Worm (Caenorhabditis elegans) whole organism, late embryonic: ENCODE results near the gene thoc-2.

Experiments used
- C08G9.2 ChIP-seq: sonication (generic microtip); optimal IDR thresholded peaks from 2 replicates; lab custom pipeline; 2016; ENCODE audit warnings: mild to moderate bottlenecking, missing genetic modification characterization, moderate library complexity, missing compliant biosample characterization
- F13H6.1 ChIP-seq: sonication (generic microtip); optimal IDR thresholded peaks from 2 replicates; lab custom pipeline; 2016; ENCODE audit warnings: missing genetic modification characterization, missing compliant biosample characterization
- K02D7.2 ChIP-seq: sonication (generic microtip); optimal IDR thresholded peaks from 2 replicates; lab custom pipeline; 2017; ENCODE audit warnings: mild to moderate bottlenecking, missing genetic modification characterization, missing compliant biosample characterization
- K09A11.1 ChIP-seq: sonication (generic microtip); optimal IDR thresholded peaks from 2 replicates; lab custom pipeline; 2017; ENCODE audit warnings: antibody characterized with exemption, mild to moderate bottlenecking, missing genetic modification characterization, missing compliant biosample characterization; ENCODE audit not compliant: insufficient read depth
- T23F11.4 ChIP-seq: fragments of 200-800 bp; sonication (Bioruptor generic); optimal IDR thresholded peaks from 2 replicates; lab custom pipeline; 2018; ENCODE audit warnings: mild to moderate bottlenecking, missing genetic modification characterization, missing compliant biosample characterization
- ahr-1 ChIP-seq: sonication (generic microtip); optimal IDR thresholded peaks from 2 replicates; lab custom pipeline; 2016; ENCODE audit warnings: missing genetic modification characterization, missing compliant biosample characterization
- ama-1 ChIP-seq: fragments of 150-350 bp; optimal IDR thresholded peaks from 2 replicates; lab custom pipeline; 2014
- ceh-14 ChIP-seq: sonication (generic microtip); optimal IDR thresholded peaks from 2 replicates; lab custom pipeline; 2016; ENCODE audit warnings: missing genotype, missing genetic modification characterization, missing compliant biosample characterization
- ceh-18 ChIP-seq: sonication (generic microtip); optimal IDR thresholded peaks from 2 replicates; lab custom pipeline; 2016; ENCODE audit warnings: missing genetic modification characterization, missing compliant biosample characterization
- ceh-19 ChIP-seq: fragments of 200-800 bp; sonication (Bioruptor generic); optimal IDR thresholded peaks from 2 replicates; lab custom pipeline; 2018; ENCODE audit warnings: mild to moderate bottlenecking, missing genetic modification characterization, missing compliant biosample characterization
- ceh-2 ChIP-seq: sonication (generic microtip); optimal IDR thresholded peaks from 2 replicates; lab custom pipeline; 2016; ENCODE audit warnings: missing genotype, missing genetic modification characterization, missing compliant biosample characterization
- ceh-22 ChIP-seq: sonication (generic microtip); optimal IDR thresholded peaks from 2 replicates; lab custom pipeline; 2017; ENCODE audit warnings: missing biosample characterization, missing genetic modification characterization
- ceh-24 ChIP-seq: sonication (generic microtip); optimal IDR thresholded peaks from 2 replicates; lab custom pipeline; 2016; ENCODE audit warnings: mild to moderate bottlenecking, missing genetic modification characterization, missing compliant biosample characterization
- ceh-30 ChIP-seq: fragments of 150-350 bp; optimal IDR thresholded peaks from 2 replicates; lab custom pipeline; 2014; ENCODE audit warnings: missing biosample characterization, missing genetic modification characterization
- ceh-31 ChIP-seq: sonication (generic microtip); optimal IDR thresholded peaks from 2 replicates; lab custom pipeline; 2016; ENCODE audit warnings: missing genetic modification characterization, missing compliant biosample characterization
- ceh-34 ChIP-seq: sonication (generic microtip); optimal IDR thresholded peaks from 2 replicates; lab custom pipeline; 2016; ENCODE audit warnings: mild to moderate bottlenecking, missing genetic modification characterization, missing compliant biosample characterization
- ceh-45 ChIP-seq: fragments of 200-800 bp; sonication (Bioruptor generic); IDR thresholded peaks from 2 replicates; pipeline ENCODE4 v1.3.6; 2022; ENCODE audit warnings: missing genetic modification reagents, missing genetic modification characterization, missing compliant biosample characterization
- ceh-48 ChIP-seq: sonication (generic microtip); optimal IDR thresholded peaks from 2 replicates; lab custom pipeline; 2016; ENCODE audit warnings: missing genetic modification characterization, inconsistent platforms, missing compliant biosample characterization
- ceh-6 ChIP-seq: fragments of 200-800 bp; sonication (Bioruptor generic); optimal IDR thresholded peaks from 2 replicates; lab custom pipeline; 2018; ENCODE audit warnings: mild to moderate bottlenecking, missing genetic modification characterization, missing compliant biosample characterization
- ceh-9 ChIP-seq: sonication (generic microtip); optimal IDR thresholded peaks from 2 replicates; lab custom pipeline; 2016; ENCODE audit warnings: mild to moderate bottlenecking, missing genetic modification characterization, inconsistent platforms, missing compliant biosample characterization
- dmd-4 ChIP-seq: sonication (generic microtip); optimal IDR thresholded peaks from 2 replicates; lab custom pipeline; 2016; ENCODE audit warnings: borderline replicate concordance, missing genetic modification characterization, missing compliant biosample characterization
- dve-1 ChIP-seq: sonication (generic microtip); optimal IDR thresholded peaks from 2 replicates; lab custom pipeline; 2017; ENCODE audit warnings: antibody characterized with exemption, mild to moderate bottlenecking, missing genetic modification characterization, missing compliant biosample characterization
- ets-4 ChIP-seq: sonication (generic microtip); optimal IDR thresholded peaks from 2 replicates; lab custom pipeline; 2016; ENCODE audit warnings: missing genetic modification characterization, missing compliant biosample characterization
- fax-1 ChIP-seq: sonication (generic microtip); optimal IDR thresholded peaks from 2 replicates; lab custom pipeline; 2016; ENCODE audit warnings: missing genotype, missing genetic modification characterization, missing compliant biosample characterization
- fkh-10 ChIP-seq: fragments of 150-350 bp; optimal IDR thresholded peaks from 2 replicates; lab custom pipeline; 2014; ENCODE audit warnings: missing biosample characterization, missing genetic modification reagents, missing genetic modification characterization
- fkh-6 ChIP-seq: sonication (generic microtip); optimal IDR thresholded peaks from 2 replicates; lab custom pipeline; 2016; ENCODE audit warnings: missing genetic modification characterization, missing compliant biosample characterization
- gmeb-2 ChIP-seq: sonication (generic microtip); optimal IDR thresholded peaks from 2 replicates; lab custom pipeline; 2016; ENCODE audit warnings: missing genetic modification characterization, inconsistent platforms, missing compliant biosample characterization
- hlh-13 ChIP-seq: fragments of 200-800 bp; sonication (Bioruptor generic); optimal IDR thresholded peaks from 2 replicates; lab custom pipeline; 2018; ENCODE audit warnings: mild to moderate bottlenecking, missing genetic modification characterization, missing compliant biosample characterization
- hlh-15 ChIP-seq: sonication (generic microtip); optimal IDR thresholded peaks from 2 replicates; lab custom pipeline; 2016; ENCODE audit warnings: missing genetic modification characterization, missing compliant biosample characterization
- hlh-6 ChIP-seq: sonication (generic microtip); optimal IDR thresholded peaks from 2 replicates; lab custom pipeline; 2016; ENCODE audit warnings: missing genotype, missing genetic modification characterization, missing compliant biosample characterization
- hlh-8 ChIP-seq: sonication (generic microtip); optimal IDR thresholded peaks from 2 replicates; lab custom pipeline; 2016; ENCODE audit warnings: missing genotype, missing genetic modification characterization, missing compliant biosample characterization
- lim-6 ChIP-seq: sonication (generic microtip); optimal IDR thresholded peaks from 2 replicates; lab custom pipeline; 2016; ENCODE audit warnings: missing genetic modification characterization, missing compliant biosample characterization
- lin-11 ChIP-seq: fragments of 200-800 bp; sonication (Bioruptor generic); optimal IDR thresholded peaks from 2 replicates; lab custom pipeline; 2018; ENCODE audit warnings: mild to moderate bottlenecking, missing genetic modification characterization, missing compliant biosample characterization
- nfya-1 ChIP-seq: sonication (generic microtip); optimal IDR thresholded peaks from 2 replicates; lab custom pipeline; 2017; ENCODE audit warnings: missing genetic modification characterization, mild to moderate bottlenecking, missing compliant biosample characterization, antibody characterized with exemption, moderate library complexity
- nhr-11 ChIP-seq: fragments of 150-350 bp; optimal IDR thresholded peaks from 2 replicates; lab custom pipeline; 2014; ENCODE audit warnings: missing biosample characterization, missing genetic modification characterization
- nhr-232 ChIP-seq: sonication (generic microtip); optimal IDR thresholded peaks from 2 replicates; lab custom pipeline; 2016; ENCODE audit warnings: missing genetic modification characterization, missing compliant biosample characterization
- odd-2 ChIP-seq: sonication (generic microtip); optimal IDR thresholded peaks from 2 replicates; lab custom pipeline; 2017; ENCODE audit warnings: antibody characterized with exemption, mild to moderate bottlenecking, missing genetic modification characterization, missing compliant biosample characterization
- pag-3 ChIP-seq: sonication (generic microtip); optimal IDR thresholded peaks from 2 replicates; lab custom pipeline; 2016; ENCODE audit warnings: missing compliant biosample characterization, missing genetic modification characterization, borderline replicate concordance
- pat-9 ChIP-seq: fragments of 200-800 bp; sonication (Bioruptor generic); optimal IDR thresholded peaks from 2 replicates; lab custom pipeline; 2018; ENCODE audit warnings: mild to moderate bottlenecking, missing genetic modification characterization, moderate library complexity, missing compliant biosample characterization
- pax-1 ChIP-seq: fragments of 150-350 bp; optimal IDR thresholded peaks from 2 replicates; lab custom pipeline; 2014; ENCODE audit warnings: missing biosample characterization, missing genetic modification characterization
- pha-4 ChIP-seq: fragments of 150-350 bp; optimal IDR thresholded peaks from 2 replicates; lab custom pipeline; 2018; ENCODE audit warnings: missing biosample characterization, missing genetic modification reagents, missing genetic modification characterization
- pros-1 ChIP-seq: fragments of 150-350 bp; optimal IDR thresholded peaks from 2 replicates; lab custom pipeline; 2014; ENCODE audit warnings: missing biosample characterization, missing genetic modification reagents, missing genetic modification characterization
- ref-2 ChIP-seq: sonication (generic microtip); optimal IDR thresholded peaks from 2 replicates; lab custom pipeline; 2016; ENCODE audit warnings: missing genetic modification characterization, missing compliant biosample characterization
- rnt-1 ChIP-seq: sonication (generic microtip); optimal IDR thresholded peaks from 2 replicates; lab custom pipeline; 2016; ENCODE audit warnings: missing genetic modification characterization, missing compliant biosample characterization
- sox-2 ChIP-seq: fragments of 200-800 bp; sonication (Bioruptor generic); IDR thresholded peaks from 2 replicates; pipeline ENCODE4 v1.3.6; 2022; ENCODE audit warnings: missing genetic modification reagents, missing genetic modification characterization, missing compliant biosample characterization
- sox-4 ChIP-seq: sonication (generic microtip); optimal IDR thresholded peaks from 2 replicates; lab custom pipeline; 2017; ENCODE audit warnings: mild to moderate bottlenecking, missing genetic modification characterization, inconsistent platforms, missing compliant biosample characterization
- syd-9 ChIP-seq: sonication (generic microtip); optimal IDR thresholded peaks from 2 replicates; lab custom pipeline; 2016; ENCODE audit warnings: mild to moderate bottlenecking, missing genetic modification characterization, moderate library complexity, missing compliant biosample characterization
- tbx-2 ChIP-seq: sonication (generic microtip); optimal IDR thresholded peaks from 2 replicates; lab custom pipeline; 2016; ENCODE audit warnings: missing genetic modification characterization, missing compliant biosample characterization
- ttx-3 ChIP-seq: sonication (generic microtip); optimal IDR thresholded peaks from 2 replicates; lab custom pipeline; 2016; ENCODE audit warnings: missing genetic modification reagents, missing genetic modification characterization, missing compliant biosample characterization
- unc-3 ChIP-seq, 2 experiments: fragments of 200-800 bp in 1 of 2; sonication (Bioruptor generic) in 1 of 2; sonication (generic microtip) in 1 of 2; conservative IDR thresholded peaks in 1 of 2; optimal IDR thresholded peaks in 1 of 2; 2 replicates each; pipeline versions ENCODE4 v1.3.6 to Lab custom; 2016 to 2022; ENCODE audit warnings: missing compliant biosample characterization in 2 of 2, missing genetic modification characterization in 2 of 2, missing genetic modification reagents in 1 of 2
- unc-42 ChIP-seq: sonication (generic microtip); optimal IDR thresholded peaks from 2 replicates; lab custom pipeline; 2016; ENCODE audit warnings: missing genotype, missing genetic modification characterization, missing compliant biosample characterization
- zip-5 ChIP-seq: sonication (generic microtip); optimal IDR thresholded peaks from 2 replicates; lab custom pipeline; 2016; ENCODE audit warnings: missing genetic modification characterization, missing compliant biosample characterization
- ztf-16 ChIP-seq: sonication (generic microtip); optimal IDR thresholded peaks from 2 replicates; lab custom pipeline; 2017; ENCODE audit warnings: missing genetic modification characterization, missing compliant biosample characterization

thoc-2 gene

ce11 chrIII:6344737-6345136 lies 23.1 kb upstream of the thoc-2 start:
- peak; percentile 81 for TF ChIP-seq nfya-1 (tag; lab: Kevin White, UChicago)
- no peak for TF ChIP-seq hlh-15 (tag; lab: Kevin White, UChicago)
- TF ChIP-seq ahr-1 (tag; lab: Kevin White, UChicago), result no peak
- peak; percentile 13 for TF ChIP-seq pros-1 (tag; lab: Kevin White, UChicago)
- TF ChIP-seq ceh-19 (GFP tag; lab: Kevin White, UChicago), result no peak
- TF ChIP-seq ets-4 (tag; lab: Kevin White, UChicago), result no peak
- no peak for TF ChIP-seq sox-2 (GFP tag; lab: Robert Waterston, UW)
- peak; percentile 74 for TF ChIP-seq tbx-2 (tag; lab: Kevin White, UChicago)
- TF ChIP-seq lim-6 (tag; lab: Kevin White, UChicago), result no peak
- TF ChIP-seq dve-1 (tag; lab: Kevin White, UChicago), result peak; percentile 70
- TF ChIP-seq syd-9 (tag; lab: Kevin White, UChicago), result no peak
- peak; percentile 29 for TF ChIP-seq C08G9.2 (tag; lab: Kevin White, UChicago)
- TF ChIP-seq ceh-30 (tag; lab: Kevin White, UChicago), result peak; percentile 30
- TF ChIP-seq fkh-10 (GFP tag; lab: Kevin White, UChicago), result peak; percentile 33
- TF ChIP-seq ceh-6 (GFP tag; lab: Kevin White, UChicago), result no peak
- TF ChIP-seq ceh-18 (tag; lab: Kevin White, UChicago), result peak; percentile 68
- no peak for TF ChIP-seq ceh-24 (tag; lab: Kevin White, UChicago)
- peak; percentile 16 for TF ChIP-seq ceh-48 (tag; lab: Kevin White, UChicago)
- no peak for TF ChIP-seq lin-11 (tag; lab: Kevin White, UChicago)
- TF ChIP-seq F13H6.1 (tag; lab: Kevin White, UChicago), result peak; percentile 38
- no peak for TF ChIP-seq zip-5
- peak; percentile 63 for TF ChIP-seq ceh-34 (tag; lab: Kevin White, UChicago)
- peak; percentile 25 for TF ChIP-seq K09A11.1
- no peak for TF ChIP-seq gmeb-2 (tag; lab: Kevin White, UChicago)
- no peak for TF ChIP-seq ceh-22
- TF ChIP-seq ceh-9, result no peak
- TF ChIP-seq ztf-16 (tag; lab: Kevin White, UChicago), result no peak
- TF ChIP-seq nhr-11, result no peak
- no peak for TF ChIP-seq T23F11.4 (GFP tag; lab: Kevin White, UChicago)
- TF ChIP-seq hlh-8 (tag; lab: Kevin White, UChicago), result no peak
- TF ChIP-seq sox-4 (tag; lab: Kevin White, UChicago), result no peak
- TF ChIP-seq ama-1 (lab: Kevin White, UChicago), result no peak
- TF ChIP-seq hlh-6, result no peak
- no peak for TF ChIP-seq ceh-2 (tag; lab: Kevin White, UChicago)
- no peak for TF ChIP-seq pag-3 (tag; lab: Kevin White, UChicago)
- TF ChIP-seq K02D7.2 (tag; lab: Kevin White, UChicago), result no peak
- TF ChIP-seq hlh-13, result no peak
- TF ChIP-seq ceh-31 (tag; lab: Kevin White, UChicago), result peak; percentile 46
- peak; percentile 58 for TF ChIP-seq ref-2 (tag; lab: Kevin White, UChicago)
- no peak for TF ChIP-seq fkh-6 (tag; lab: Kevin White, UChicago)
- peak; percentile 73 for TF ChIP-seq pax-1 (tag; lab: Kevin White, UChicago)
- TF ChIP-seq ttx-3, result no peak
- no peak for TF ChIP-seq nhr-232 (tag; lab: Kevin White, UChicago)
- no peak for TF ChIP-seq rnt-1
- TF ChIP-seq dmd-4 (tag; lab: Kevin White, UChicago), result no peak
- no peak for TF ChIP-seq fax-1 (tag; lab: Kevin White, UChicago)
- no peak for TF ChIP-seq pha-4
- TF ChIP-seq ceh-45 (GFP tag; lab: Robert Waterston, UW), result no peak
- no peak for TF ChIP-seq odd-2 (tag; lab: Kevin White, UChicago)
- TF ChIP-seq pat-9, result peak; percentile 81
- TF ChIP-seq unc-42 (tag; lab: Kevin White, UChicago), result peak; percentile 25
- TF ChIP-seq unc-3 (GFP tag; conservative IDR thresholded peaks at IDR 0.05; lab: Robert Waterston, UW), result no peak
- no peak for TF ChIP-seq unc-3 (tag; optimal IDR thresholded peaks at IDR 0.05; lab: Kevin White, UChicago)
- TF ChIP-seq ceh-14, result no peak
